Fruit fly (Drosophila melanogaster): ENCODE data around the gene SuUR.

Gene SuUR

dm6 chr3L:11091943-11092609, 27.3 kb downstream of the SuUR start (continued):
- TF ChIP-seq lz (GFP tag; optimal IDR thresholded peaks at IDR 0.05) (peak; percentile 75), Hr39 (GFP tag; optimal IDR thresholded peaks at IDR 0.05) (peak; percentile 59), achi (GFP tag; optimal IDR thresholded peaks at IDR 0.05) (peak; percentile 54), dsx (GFP tag; optimal IDR thresholded peaks at IDR 0.05; ENCODE audit: poor library complexity, severe bottlenecking) (no peak), fd85E (GFP tag; optimal IDR thresholded peaks at IDR 0.05) (peak; percentile 40), CG15336 (GFP tag; IDR thresholded peaks at IDR 0.05) (0 out of 2 replicates have a peak, but pooled peaks have one; percentile 28), CG3919 (GFP tag; optimal IDR thresholded peaks at IDR 0.05) (peak; percentile 79), CG6163 (GFP tag; IDR thresholded peaks at IDR 0.05) (peak; percentile 72), Met (GFP tag; optimal IDR thresholded peaks at IDR 0.05) (peak; percentile 71), CG31627 (GFP tag; optimal IDR thresholded peaks at IDR 0.05) (peak; percentile 73), vri (GFP tag; optimal IDR thresholded peaks at IDR 0.05) (peak; percentile 95), CG4318 (GFP tag; optimal IDR thresholded peaks at IDR 0.05) (no peak), dac (GFP tag; optimal IDR thresholded peaks at IDR 0.05) (no peak), CG10669 (GFP tag; optimal IDR thresholded peaks at IDR 0.05) (peak; percentile 33), eg (GFP tag; IDR thresholded peaks at IDR 0.05) (peak; percentile 51; the same call in 1 of the 3 replicates), OdsH (GFP tag; optimal IDR thresholded peaks at IDR 0.05) (peak; percentile 67), cyc (GFP tag; optimal IDR thresholded peaks at IDR 0.05) (peak; percentile 73), CG11294 (GFP tag; IDR thresholded peaks at IDR 0.05) (0 out of 2 replicates have a peak, but pooled peaks have one; percentile 9), Eip78C (GFP tag) (peak; percentile 84), fd59A (GFP tag; optimal IDR thresholded peaks at IDR 0.05) (no peak), spab (GFP tag; optimal IDR thresholded peaks at IDR 0.05) (peak; percentile 35), topi (GFP tag; optimal IDR thresholded peaks at IDR 0.05) (peak; percentile 76), esn (GFP tag; optimal IDR thresholded peaks at IDR 0.05) (peak; percentile 74), Eip93F (GFP tag; optimal IDR thresholded peaks at IDR 0.05) (no peak), Ets21C (GFP tag; optimal IDR thresholded peaks at IDR 0.05) (peak; percentile 42), ss (GFP tag; optimal IDR thresholded peaks at IDR 0.05) (peak; percentile 21 to 52), CG32006 (GFP tag; optimal IDR thresholded peaks at IDR 0.05) (peak; percentile 37), net (GFP tag; optimal IDR thresholded peaks at IDR 0.05) (peak; percentile 45), CG8119 (GFP tag; IDR thresholded peaks at IDR 0.05) (peak; percentile 39; the same call in 1 of the 3 replicates), CG34406 (GFP tag; optimal IDR thresholded peaks at IDR 0.05) (peak; percentile 21), fkh (GFP tag; optimal IDR thresholded peaks at IDR 0.05) (peak; percentile 42), Blimp-1 (GFP tag; optimal IDR thresholded peaks at IDR 0.05) (peak; percentile 15), Sox102F (GFP tag; optimal IDR thresholded peaks at IDR 0.05) (peak; percentile 56), pdm3 (GFP tag; optimal IDR thresholded peaks at IDR 0.05) (peak; percentile 66)

dm6 chr3L:11092610-11092961, 27.8 kb downstream of the SuUR start:
- TF ChIP-seq Ets21C (GFP tag; optimal IDR thresholded peaks at IDR 0.05) (no peak), vri (GFP tag; optimal IDR thresholded peaks at IDR 0.05) (peak; percentile 28)

DNA sequence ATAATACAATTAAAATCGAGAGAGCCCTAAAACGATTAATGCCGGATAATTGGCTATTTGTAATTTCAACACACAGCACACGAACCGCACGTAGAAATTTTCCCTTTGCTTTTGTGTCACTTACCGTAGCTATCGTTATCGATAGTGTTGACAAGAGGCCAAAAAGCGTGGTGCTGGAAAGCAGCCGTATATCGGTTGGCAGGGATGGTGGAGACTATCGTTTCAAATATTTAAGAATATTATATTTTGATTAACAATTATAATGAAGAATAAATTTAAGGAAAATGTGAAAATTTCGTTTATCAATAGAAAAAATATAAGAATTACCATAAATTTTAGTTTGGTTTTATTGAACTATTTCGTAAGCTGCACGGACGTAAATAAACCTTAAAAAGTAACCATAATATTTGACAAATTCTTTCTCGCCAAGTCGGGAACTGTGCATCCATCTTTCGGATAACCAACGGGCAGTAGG, 28.3 kb downstream of the SuUR start, which contains the start of gene JIL-1:
JIL-1 (minus strand) TSS at position 148 of the 475 bp plus-strand sequence.
- TF ChIP-seq CG8119 (GFP tag; IDR thresholded peaks at IDR 0.05): no peak
- no peak for TF ChIP-seq fd59A (GFP tag; optimal IDR thresholded peaks at IDR 0.05)
- TF ChIP-seq Eip75B (GFP tag; optimal IDR thresholded peaks at IDR 0.05): peak; percentile 41
- TF ChIP-seq CG11294 (GFP tag; IDR thresholded peaks at IDR 0.05): peak; percentile 32; the same call in 1 of the 2 replicates
- TF ChIP-seq CG34406 (GFP tag; optimal IDR thresholded peaks at IDR 0.05): peak; percentile 2
- peak; percentile 45; the same call in 1 of the 2 replicates for TF ChIP-seq CG15336 (GFP tag; IDR thresholded peaks at IDR 0.05)
- peak; percentile 53 for TF ChIP-seq CG10631 (GFP tag; optimal IDR thresholded peaks at IDR 0.05)
- TF ChIP-seq Eip78C (GFP tag): peak; percentile 79
- peak; percentile 41 for TF ChIP-seq topi (GFP tag; optimal IDR thresholded peaks at IDR 0.05)
- TF ChIP-seq Hr39 (GFP tag; optimal IDR thresholded peaks at IDR 0.05): peak; percentile 48
- no peak for TF ChIP-seq CG6276 (GFP tag; optimal IDR thresholded peaks at IDR 0.05)
- TF ChIP-seq CG9139 (GFP tag; optimal IDR thresholded peaks at IDR 0.05): no peak
- TF ChIP-seq Sox102F (GFP tag; optimal IDR thresholded peaks at IDR 0.05): peak; percentile 62
- peak; percentile 53 for TF ChIP-seq Met (GFP tag; optimal IDR thresholded peaks at IDR 0.05)
- TF ChIP-seq Hr38 (GFP tag; optimal IDR thresholded peaks at IDR 0.05): no peak
- TF ChIP-seq Ets96B (tag; optimal IDR thresholded peaks at IDR 0.05): peak; percentile 1
- TF ChIP-seq spab (GFP tag; optimal IDR thresholded peaks at IDR 0.05): no peak
- no peak for TF ChIP-seq CG8319 (GFP tag; optimal IDR thresholded peaks at IDR 0.05)
- peak; percentile 41 for TF ChIP-seq achi (GFP tag; optimal IDR thresholded peaks at IDR 0.05)
- TF ChIP-seq fkh (GFP tag; optimal IDR thresholded peaks at IDR 0.05): peak; percentile 9
- TF ChIP-seq svp (GFP tag): peak; percentile 76
- TF ChIP-seq Lpt (GFP tag; optimal IDR thresholded peaks at IDR 0.05): no peak
- peak; percentile 62 for TF ChIP-seq eg (GFP tag; IDR thresholded peaks at IDR 0.05)
- TF ChIP-seq Gug (GFP tag; IDR thresholded peaks at IDR 0.05): peak; percentile 42; the same call in 1 of the 2 replicates
- peak; percentile 57 for TF ChIP-seq CG3919 (GFP tag; optimal IDR thresholded peaks at IDR 0.05)
- TF ChIP-seq CG31627 (GFP tag; optimal IDR thresholded peaks at IDR 0.05): peak; percentile 56
- TF ChIP-seq CG3032 (tag; optimal IDR thresholded peaks at IDR 0.05): peak; percentile 48

Measured in whole organism, prepupa.